Worm (Caenorhabditis elegans): ENCODE measurements around the gene mpk-2.
A peak's percentile ranks its signal among the peaks of the same experiment; 100 is the strongest.
"Not testable (repeated sequence)": the region's sequence is repeated elsewhere in the genome, so short reads cannot be mapped to it uniquely, and the experiment has no call there.

Gene mpk-2

DNA sequence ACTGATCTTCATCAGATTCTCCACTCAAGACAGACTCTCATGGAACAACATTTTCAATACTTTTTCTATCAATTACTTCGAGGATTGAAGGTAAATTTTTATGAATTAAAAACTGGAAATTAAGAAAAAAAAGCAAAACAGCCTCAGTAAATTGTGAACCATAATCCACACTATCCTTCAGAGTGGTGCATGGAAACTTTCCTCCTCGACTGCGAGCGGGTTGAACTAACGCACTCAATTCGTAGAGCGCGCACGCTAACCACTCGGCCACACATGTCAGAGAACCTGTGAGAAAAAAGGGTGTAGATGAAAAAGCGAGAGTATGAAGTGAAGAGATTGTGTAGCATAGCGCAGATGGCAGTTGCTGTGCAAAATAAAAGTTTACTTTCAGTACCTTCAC lies 1.1 kb downstream of the mpk-2 start (continued):
- TF ChIP-seq aha-1 (tag; optimal IDR thresholded peaks at IDR 0.05) (no peak), lsy-2 (tag; optimal IDR thresholded peaks at IDR 0.05) (peak; percentile 66 to 83), grh-1 (GFP tag; IDR thresholded peaks at IDR 0.05) (no peak), jun-1 (tag; optimal IDR thresholded peaks at IDR 0.05) (peak; percentile 38), ceh-63 (GFP tag; optimal IDR thresholded peaks at IDR 0.05) (no peak), fkh-8 (tag; optimal IDR thresholded peaks at IDR 0.05) (peak; percentile 68), tbx-2 (tag; optimal IDR thresholded peaks at IDR 0.05) (peak; percentile 55), unc-130 (tag; optimal IDR thresholded peaks at IDR 0.05) (peak; percentile 36)

DNA sequence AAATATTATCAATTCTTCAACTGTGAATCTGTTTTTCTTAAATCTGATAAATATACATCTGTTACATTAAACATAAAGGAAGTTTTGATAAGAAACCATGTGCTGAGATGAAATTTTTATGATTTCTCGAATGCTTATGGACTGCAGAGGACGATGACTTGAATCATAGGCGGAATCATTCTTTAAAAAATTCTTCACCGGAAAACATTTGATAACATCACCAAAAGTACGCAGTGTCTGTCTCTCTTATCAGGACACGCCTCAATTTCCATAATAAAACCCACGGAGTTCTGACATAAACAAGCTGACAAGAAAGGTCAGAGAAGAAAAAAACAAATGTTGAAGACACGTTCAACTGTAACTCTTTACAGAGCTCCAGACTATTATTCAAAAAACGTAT lies 5.8 kb downstream of the mpk-2 start, which contains the start of gene F09C12.2:
Gene F09C12.2 (plus strand): TSS at position 320 of the 400 bp plus-strand sequence.
- TF ChIP-seq swsn-7 (tag; optimal IDR thresholded peaks at IDR 0.05) (no peak), elt-2 (tag; optimal IDR thresholded peaks at IDR 0.05) (peak; percentile 82), efl-1 (optimal IDR thresholded peaks at IDR 0.05) (no peak), efl-1 (GFP tag; optimal IDR thresholded peaks at IDR 0.05 in 1 of 2) (peak in 1 of 2 experiments; percentile 72), ceh-88 (GFP tag; IDR thresholded peaks at IDR 0.05) (no peak)

DNA sequence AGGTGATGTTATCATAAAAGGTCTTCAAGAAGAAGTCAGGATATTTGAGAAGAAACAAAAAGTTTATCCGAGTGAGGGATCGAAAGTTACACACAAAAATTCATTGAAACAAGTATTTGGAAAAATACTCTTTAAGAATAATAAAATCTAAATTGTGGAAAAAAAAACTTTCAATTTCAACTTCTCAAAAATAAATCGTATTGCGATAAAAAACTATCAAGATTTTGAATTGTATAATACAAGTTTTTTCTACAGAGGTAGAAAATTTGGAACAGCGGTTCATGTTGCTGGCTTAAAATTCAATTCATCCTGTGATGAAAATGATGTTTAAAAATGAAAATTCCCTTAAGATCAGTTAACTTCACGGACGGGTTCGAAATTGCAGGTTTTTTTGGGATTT lies 8.2 kb downstream of the mpk-2 start, which contains the start of gene F09C12.8:
Gene F09C12.8 (plus strand): TSS at position 301 of the 400 bp plus-strand sequence.
- TF ChIP-seq fkh-4 (tag; optimal IDR thresholded peaks at IDR 0.05; ENCODE audit: borderline replicate concordance), result no peak
- TF ChIP-seq nhr-71 (tag; optimal IDR thresholded peaks at IDR 0.05), result no peak
- no peak for TF ChIP-seq C16A3.4 (tag; optimal IDR thresholded peaks at IDR 0.05)
- TF ChIP-seq egl-13 (tag; optimal IDR thresholded peaks at IDR 0.05), result no peak
- TF ChIP-seq blmp-1 (tag; optimal IDR thresholded peaks at IDR 0.05), result no peak
- no peak for TF ChIP-seq lsy-2 (tag; optimal IDR thresholded peaks at IDR 0.05)
- no peak for TF ChIP-seq nhr-237 (tag; optimal IDR thresholded peaks at IDR 0.05)
- TF ChIP-seq nhr-47 (tag; optimal IDR thresholded peaks at IDR 0.05), result no peak
- no peak for TF ChIP-seq F16B12.6 (tag; optimal IDR thresholded peaks at IDR 0.05)
- no peak for TF ChIP-seq efl-1 (optimal IDR thresholded peaks at IDR 0.05)
- no peak for TF ChIP-seq efl-1 (GFP tag; optimal IDR thresholded peaks at IDR 0.05 in 1 of 2)
- TF ChIP-seq unc-30 (tag; optimal IDR thresholded peaks at IDR 0.05), result no peak
- no peak for TF ChIP-seq lin-13 (GFP tag; optimal IDR thresholded peaks at IDR 0.05)

DNA sequence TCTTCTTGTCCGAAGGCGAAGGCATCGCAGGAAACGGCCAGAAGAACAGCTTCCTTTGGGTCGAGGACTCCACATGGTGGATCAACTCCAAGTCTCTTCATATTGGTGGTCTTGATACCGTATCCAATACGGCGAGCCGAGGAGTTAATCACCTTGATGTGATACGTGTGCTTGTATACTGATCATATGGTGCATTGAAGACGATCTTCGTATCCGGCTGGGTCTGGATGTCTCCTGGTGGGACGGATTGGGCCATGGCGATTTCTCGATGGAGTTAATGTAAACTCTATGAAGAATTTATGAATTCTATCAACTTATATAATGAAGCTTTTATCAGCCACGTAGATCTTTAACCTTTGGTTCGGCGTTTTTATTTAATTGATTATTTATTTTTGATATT lies 11.3 kb downstream of the mpk-2 start, which contains the start of gene msp-74:
Gene msp-74 (minus strand): TSS at position 101 of the 400 bp plus-strand sequence.
- not testable (repeated sequence) for TF ChIP-seq ets-5 (GFP tag; IDR thresholded peaks at IDR 0.05); swsn-7 (tag; optimal IDR thresholded peaks at IDR 0.05); nhr-76 (tag; optimal IDR thresholded peaks at IDR 0.05)

DNA sequence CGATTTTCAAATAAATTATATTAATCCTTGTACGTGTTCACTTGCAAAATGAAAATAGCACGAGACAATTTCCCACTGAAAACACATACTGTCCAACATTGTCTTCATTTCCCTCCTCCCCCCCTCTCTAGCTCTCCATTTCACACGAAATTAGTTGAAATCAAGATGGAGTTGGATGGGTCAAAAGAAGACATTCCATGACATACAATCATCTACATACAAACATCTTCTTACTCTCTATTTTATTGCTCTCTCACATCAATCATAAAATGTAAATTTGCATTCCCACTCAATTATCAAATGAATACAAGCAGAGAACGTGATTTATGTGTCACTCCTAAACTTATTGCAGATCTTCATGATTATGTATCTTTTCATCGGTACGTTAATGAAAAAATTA lies 11.8 kb downstream of the mpk-2 start, which contains the start of gene srsy-1:
Gene srsy-1 (plus strand): TSS at position 301 of the 400 bp plus-strand sequence.
- TF ChIP-seq nhr-28 (tag; optimal IDR thresholded peaks at IDR 0.05) (no peak), dsc-1 (tag; optimal IDR thresholded peaks at IDR 0.05) (no peak), unc-86 (tag; optimal IDR thresholded peaks at IDR 0.05) (no peak), fos-1 (tag; optimal IDR thresholded peaks at IDR 0.05) (no peak), alr-1 (tag; optimal IDR thresholded peaks at IDR 0.05; ENCODE audit: borderline replicate concordance) (no peak), nhr-77 (tag; optimal IDR thresholded peaks at IDR 0.05) (no peak), hlh-17 (GFP tag; optimal IDR thresholded peaks at IDR 0.05; ENCODE audit: borderline replicate concordance) (no peak), lin-39 (tag; optimal IDR thresholded peaks at IDR 0.05) (no peak), Y116A8C.19 (tag; optimal IDR thresholded peaks at IDR 0.05; ENCODE audit: borderline replicate concordance) (no peak), jun-1 (tag; optimal IDR thresholded peaks at IDR 0.05) (no peak), irx-1 (tag; optimal IDR thresholded peaks at IDR 0.05) (no peak), sox-4 (tag; optimal IDR thresholded peaks at IDR 0.05) (no peak), isw-1 (GFP tag; IDR thresholded peaks at IDR 0.05) (no peak), nhr-76 (tag; optimal IDR thresholded peaks at IDR 0.05) (no peak), zag-1 (tag; optimal IDR thresholded peaks at IDR 0.05) (no peak)
